Worm (Caenorhabditis elegans): ENCODE results near the gene C07E3.3.

C07E3.3 gene

ce11 chrII:10390250-10390821, 33.0 kb upstream of the C07E3.3 start (continued):
- TF ChIP-seq zfp-3 (GFP tag; conservative IDR thresholded peaks at IDR 0.05) (peak; percentile 18; the same call in 1 of the 2 replicates), rbr-2 (tag; optimal IDR thresholded peaks at IDR 0.05) (peak; percentile 5), nhr-77 (tag; optimal IDR thresholded peaks at IDR 0.05) (peak; percentile 65), Y75B8A.6 (GFP tag; IDR thresholded peaks at IDR 0.05) (no peak), Y5F2A.4 (GFP tag; optimal IDR thresholded peaks at IDR 0.05) (no peak), dve-1 (tag; optimal IDR thresholded peaks at IDR 0.05; ENCODE audit: insufficient read depth) (peak; percentile 77), snpc-4 (tag; optimal IDR thresholded peaks at IDR 0.05) (no peak), arid-1 (GFP tag; conservative IDR thresholded peaks at IDR 0.05) (no peak), F26F4.8 (GFP tag; conservative IDR thresholded peaks at IDR 0.05) (no peak), dpl-1 (GFP tag; optimal IDR thresholded peaks at IDR 0.05) (peak; percentile 20), R02D3.7 (tag; optimal IDR thresholded peaks at IDR 0.05) (no peak), nhr-11 (tag; optimal IDR thresholded peaks at IDR 0.05) (peak; percentile 54), mdl-1 (tag; optimal IDR thresholded peaks at IDR 0.05) (peak; percentile 20 to 88), ces-1 (GFP tag; optimal IDR thresholded peaks at IDR 0.05) (no peak), aha-1 (tag) (peak; percentile 96), F10B5.3 (tag; optimal IDR thresholded peaks at IDR 0.05) (no peak), vab-7 (GFP tag; IDR thresholded peaks at IDR 0.05) (no peak), daf-8 (GFP tag; IDR thresholded peaks at IDR 0.05) (no peak), unc-39 (tag; optimal IDR thresholded peaks at IDR 0.05) (no peak), lin-38 (GFP tag; IDR thresholded peaks at IDR 0.05) (no peak), tag-97 (GFP tag; IDR thresholded peaks at IDR 0.05) (no peak)

- no peak for TF ChIP-seq lin-13 (GFP tag; optimal IDR thresholded peaks at IDR 0.05)
- TF ChIP-seq spr-3 (GFP tag; optimal IDR thresholded peaks at IDR 0.05): no peak
- TF ChIP-seq egl-43 (GFP tag; IDR thresholded peaks at IDR 0.05): no peak
- peak; percentile 24; the same call in 1 of the 2 replicates for TF ChIP-seq pha-4 (GFP tag; IDR thresholded peaks at IDR 0.05)
- peak; percentile 15 for TF ChIP-seq pha-4 (tag; optimal IDR thresholded peaks at IDR 0.05)
- TF ChIP-seq ceh-20 (GFP tag; IDR thresholded peaks at IDR 0.05): no peak
- TF ChIP-seq mep-1 (tag; optimal IDR thresholded peaks at IDR 0.05): peak; percentile 45
- no peak for TF ChIP-seq spr-1 (tag; optimal IDR thresholded peaks at IDR 0.05)
- TF ChIP-seq zfp-2 (tag; optimal IDR thresholded peaks at IDR 0.05): no peak
- TF ChIP-seq T20F7.1 (GFP tag; optimal IDR thresholded peaks at IDR 0.05): no peak
- no peak for TF ChIP-seq vab-7 (GFP tag; IDR thresholded peaks at IDR 0.05)
- peak; percentile 93 for TF ChIP-seq dmd-6 (GFP tag; IDR thresholded peaks at IDR 0.05)
- no peak for TF ChIP-seq unc-39 (tag; optimal IDR thresholded peaks at IDR 0.05)
- TF ChIP-seq fkh-10 (GFP tag; optimal IDR thresholded peaks at IDR 0.05): no peak
- TF ChIP-seq zfp-3 (GFP tag; conservative IDR thresholded peaks at IDR 0.05): no peak; the same call in none of the 2 replicates
- no peak for TF ChIP-seq dmd-8 (GFP tag; IDR thresholded peaks at IDR 0.05)
- peak; percentile 41 for TF ChIP-seq gei-8 (GFP tag; optimal IDR thresholded peaks at IDR 0.05)
- TF ChIP-seq jun-1 (tag; optimal IDR thresholded peaks at IDR 0.05): no peak
- TF ChIP-seq unc-62 (GFP tag; optimal IDR thresholded peaks at IDR 0.05 in 1 of 2): no peak
- TF ChIP-seq unc-62 (tag; optimal IDR thresholded peaks at IDR 0.05): no peak
- TF ChIP-seq ceh-62 (tag; optimal IDR thresholded peaks at IDR 0.05): no peak
- TF ChIP-seq ceh-32 (tag; optimal IDR thresholded peaks at IDR 0.05; ENCODE audit: poor library complexity): no peak
- no peak for TF ChIP-seq F49E8.2 (tag; optimal IDR thresholded peaks at IDR 0.05; ENCODE audit: borderline replicate concordance)
- TF ChIP-seq snpc-1.2 (GFP tag; IDR thresholded peaks at IDR 0.05): no peak
- peak; percentile 17 for TF ChIP-seq zip-2 (tag; optimal IDR thresholded peaks at IDR 0.05)
- peak; percentile 11; the same call in 1 of the 2 replicates for TF ChIP-seq lim-7 (GFP tag; IDR thresholded peaks at IDR 0.05)
- no peak for TF ChIP-seq F37D6.2 (tag; optimal IDR thresholded peaks at IDR 0.05)
- peak; percentile 98 for TF ChIP-seq aha-1 (tag)
- TF ChIP-seq madf-9 (GFP tag; conservative IDR thresholded peaks at IDR 0.05): 0 out of 2 replicates have a peak, but pooled peaks have one; percentile 15
- TF ChIP-seq daf-12 (tag; optimal IDR thresholded peaks at IDR 0.05): no peak
- no peak for TF ChIP-seq zag-1 (tag; optimal IDR thresholded peaks at IDR 0.05)
- TF ChIP-seq php-3 (GFP tag; IDR thresholded peaks at IDR 0.05): peak; percentile 85
- TF ChIP-seq nhr-76 (tag; optimal IDR thresholded peaks at IDR 0.05): no peak
- TF ChIP-seq attf-4 (tag; optimal IDR thresholded peaks at IDR 0.05): no peak
- TF ChIP-seq dmd-9 (GFP tag; IDR thresholded peaks at IDR 0.05): no peak
These were observed 32.5 kb upstream of the C07E3.3 start for ce11 chrII:10389776-10390175.

Measured in whole organism, L4 larva.